Fruit fly (Drosophila melanogaster): ENCODE results near the gene CG43638.

Gene CG43638

dm6 chr3L:12072388-12072787 lies 28.0 kb downstream of the CG43638 start:
- no peak for TF ChIP-seq CG13204 (GFP tag; optimal IDR thresholded peaks at IDR 0.05)
- TF ChIP-seq CG8159 (tag; optimal IDR thresholded peaks at IDR 0.05), result no peak
- no peak for TF ChIP-seq CG9948 (tag; optimal IDR thresholded peaks at IDR 0.05)
- 0 out of 2 replicates have a peak, but pooled peaks have one; percentile 25 for TF ChIP-seq CG10348 (GFP tag; IDR thresholded peaks at IDR 0.05)
- TF ChIP-seq CG14655 (GFP tag; optimal IDR thresholded peaks at IDR 0.05), result peak; percentile 86
- no peak for TF ChIP-seq CG17806 (tag; optimal IDR thresholded peaks at IDR 0.05)
- no peak for TF ChIP-seq CG34367 (tag; optimal IDR thresholded peaks at IDR 0.05)
- peak; percentile 75 for TF ChIP-seq CG32121 (GFP tag; IDR thresholded peaks at IDR 0.05)
- no peak for TF ChIP-seq CG15710 (tag; optimal IDR thresholded peaks at IDR 0.05)
- peak; percentile 46 for TF ChIP-seq Pif1A (GFP tag; optimal IDR thresholded peaks at IDR 0.05)
- peak; percentile 32 for TF ChIP-seq Ets98B (GFP tag; IDR thresholded peaks at IDR 0.05)
- TF ChIP-seq CG8301 (tag; optimal IDR thresholded peaks at IDR 0.05), result peak; percentile 67
- TF ChIP-seq gl (tag; optimal IDR thresholded peaks at IDR 0.05), result no peak
- TF ChIP-seq Pif1B (GFP tag; optimal IDR thresholded peaks at IDR 0.05), result peak; percentile 41
- peak; percentile 51 for TF ChIP-seq CG4496 (GFP tag; IDR thresholded peaks at IDR 0.05)
- no peak for TF ChIP-seq D1 (tag; optimal IDR thresholded peaks at IDR 0.05)
- TF ChIP-seq rn (GFP tag; IDR thresholded peaks at IDR 0.05), result no peak
- TF ChIP-seq CG12605 (GFP tag; IDR thresholded peaks at IDR 0.05), result peak; percentile 54
- TF ChIP-seq EcR (GFP tag; optimal IDR thresholded peaks at IDR 0.05), result peak; percentile 50
- TF ChIP-seq Snoo (tag; optimal IDR thresholded peaks at IDR 0.05), result no peak
- TF ChIP-seq fd96Ca (GFP tag; IDR thresholded peaks at IDR 0.05), result peak; percentile 63; the same call in 2 of the 3 replicates

dm6 chr3L:12073076-12073475 lies 28.7 kb downstream of the CG43638 start:
- TF ChIP-seq CG13204 (GFP tag; optimal IDR thresholded peaks at IDR 0.05) (no peak), CG32121 (GFP tag; IDR thresholded peaks at IDR 0.05) (peak; percentile 72), gl (tag; optimal IDR thresholded peaks at IDR 0.05) (no peak), CG8159 (tag; optimal IDR thresholded peaks at IDR 0.05) (no peak), CG17806 (tag; optimal IDR thresholded peaks at IDR 0.05) (peak; percentile 1), CG4496 (GFP tag; IDR thresholded peaks at IDR 0.05) (peak; percentile 69; the same call in 2 of the 3 replicates), fd96Ca (GFP tag; IDR thresholded peaks at IDR 0.05) (peak; percentile 79), CG14655 (GFP tag; optimal IDR thresholded peaks at IDR 0.05) (peak; percentile 80), CG12605 (GFP tag; IDR thresholded peaks at IDR 0.05) (peak; percentile 71), D1 (tag; optimal IDR thresholded peaks at IDR 0.05) (no peak), Ets98B (GFP tag; IDR thresholded peaks at IDR 0.05) (peak; percentile 75), Pif1A (GFP tag; optimal IDR thresholded peaks at IDR 0.05) (peak; percentile 46), CG10348 (GFP tag; IDR thresholded peaks at IDR 0.05) (no peak), Pif1B (GFP tag; optimal IDR thresholded peaks at IDR 0.05) (peak; percentile 30), CG9948 (tag; optimal IDR thresholded peaks at IDR 0.05) (peak; percentile 4), CG8301 (tag; optimal IDR thresholded peaks at IDR 0.05) (peak; percentile 78), Snoo (tag; optimal IDR thresholded peaks at IDR 0.05) (no peak), rn (GFP tag; IDR thresholded peaks at IDR 0.05) (no peak), CG34367 (tag; optimal IDR thresholded peaks at IDR 0.05) (no peak), EcR (GFP tag; optimal IDR thresholded peaks at IDR 0.05) (no peak), CG15710 (tag; optimal IDR thresholded peaks at IDR 0.05) (no peak)

- no peak for TF ChIP-seq CG8301 (tag; optimal IDR thresholded peaks at IDR 0.05)
- no peak for TF ChIP-seq Ets98B (GFP tag; IDR thresholded peaks at IDR 0.05)
- no peak for TF ChIP-seq CG32121 (GFP tag; IDR thresholded peaks at IDR 0.05)
- no peak for TF ChIP-seq rn (GFP tag; IDR thresholded peaks at IDR 0.05)
- TF ChIP-seq D1 (tag; optimal IDR thresholded peaks at IDR 0.05), result no peak
- TF ChIP-seq CG12605 (GFP tag; IDR thresholded peaks at IDR 0.05), result no peak
- TF ChIP-seq CG34367 (tag; optimal IDR thresholded peaks at IDR 0.05), result no peak
- no peak for TF ChIP-seq Pif1A (GFP tag; optimal IDR thresholded peaks at IDR 0.05)
- no peak for TF ChIP-seq CG9948 (tag; optimal IDR thresholded peaks at IDR 0.05)
- no peak for TF ChIP-seq EcR (GFP tag; optimal IDR thresholded peaks at IDR 0.05)
- TF ChIP-seq CG10348 (GFP tag; IDR thresholded peaks at IDR 0.05), result no peak
- TF ChIP-seq CG17806 (tag; optimal IDR thresholded peaks at IDR 0.05), result no peak
- no peak for TF ChIP-seq CG8159 (tag; optimal IDR thresholded peaks at IDR 0.05)
- TF ChIP-seq Snoo (tag; optimal IDR thresholded peaks at IDR 0.05), result no peak
Measured at dm6 chr3L:12073861-12074633, 29.7 kb downstream of the CG43638 start.

- TF ChIP-seq Pif1A (GFP tag; optimal IDR thresholded peaks at IDR 0.05) (no peak), CG13204 (GFP tag; optimal IDR thresholded peaks at IDR 0.05) (no peak), rn (GFP tag; IDR thresholded peaks at IDR 0.05) (no peak)
Measured at dm6 chr3L:12074952-12075351, 30.6 kb downstream of the CG43638 start.

dm6 chr3L:12076312-12076711 lies 31.9 kb downstream of the CG43638 start:
- no peak for TF ChIP-seq gl (tag; optimal IDR thresholded peaks at IDR 0.05)
- peak; percentile 33; the same call in 1 of the 2 replicates for TF ChIP-seq CG32121 (GFP tag; IDR thresholded peaks at IDR 0.05)
- peak; percentile 37 for TF ChIP-seq CG8301 (tag; optimal IDR thresholded peaks at IDR 0.05)
- no peak for TF ChIP-seq CG17806 (tag; optimal IDR thresholded peaks at IDR 0.05)
- TF ChIP-seq Ets98B (GFP tag; IDR thresholded peaks at IDR 0.05), result peak; percentile 28
- peak; percentile 5 for TF ChIP-seq CG14655 (GFP tag; optimal IDR thresholded peaks at IDR 0.05)
- no peak for TF ChIP-seq CG13204 (GFP tag; optimal IDR thresholded peaks at IDR 0.05)
- peak; percentile 11 for TF ChIP-seq Pif1A (GFP tag; optimal IDR thresholded peaks at IDR 0.05)

dm6 chr3L:12077348-12077747 lies 33.0 kb downstream of the CG43638 start:
- TF ChIP-seq EcR (GFP tag; optimal IDR thresholded peaks at IDR 0.05) (no peak), Pif1B (GFP tag; optimal IDR thresholded peaks at IDR 0.05) (peak; percentile 71), gl (tag; optimal IDR thresholded peaks at IDR 0.05) (peak; percentile 5), CG15710 (tag; optimal IDR thresholded peaks at IDR 0.05) (peak; percentile 76), CG12605 (GFP tag; IDR thresholded peaks at IDR 0.05) (peak; percentile 86), CG34367 (tag; optimal IDR thresholded peaks at IDR 0.05) (peak; percentile 73), Ets98B (GFP tag; IDR thresholded peaks at IDR 0.05) (peak; percentile 84), CG9948 (tag; optimal IDR thresholded peaks at IDR 0.05) (peak; percentile 80), Pif1A (GFP tag; optimal IDR thresholded peaks at IDR 0.05) (peak; percentile 61), CG14655 (GFP tag; optimal IDR thresholded peaks at IDR 0.05) (peak; percentile 86), CG10348 (GFP tag; IDR thresholded peaks at IDR 0.05) (0 out of 2 replicates have a peak, but pooled peaks have one; percentile 29), CG8159 (tag; optimal IDR thresholded peaks at IDR 0.05) (peak; percentile 83), fd96Ca (GFP tag; IDR thresholded peaks at IDR 0.05) (peak; percentile 84), CG32121 (GFP tag; IDR thresholded peaks at IDR 0.05) (peak; percentile 85), CG8301 (tag; optimal IDR thresholded peaks at IDR 0.05) (peak; percentile 79), Snoo (tag; optimal IDR thresholded peaks at IDR 0.05) (peak; percentile 63), CG4496 (GFP tag; IDR thresholded peaks at IDR 0.05) (peak; percentile 78), rn (GFP tag; IDR thresholded peaks at IDR 0.05) (peak; percentile 60; the same call in 1 of the 2 replicates), CG17806 (tag; optimal IDR thresholded peaks at IDR 0.05) (peak; percentile 85), D1 (tag; optimal IDR thresholded peaks at IDR 0.05) (peak; percentile 64), CG13204 (GFP tag; optimal IDR thresholded peaks at IDR 0.05) (peak; percentile 46)

Measured in whole organism, pupa.